Worm (Caenorhabditis elegans) whole organism, L1 larva: ENCODE results near the gene T02G5.15.

ENCODE experiments used
- ceh-82 ChIP-seq, 3 experiments: fragments of 150-350 bp in 1 of 3; sonication (generic microtip) in 2 of 3; optimal IDR thresholded peaks; 2 replicates each; lab custom pipeline; 2014 to 2017; ENCODE audit warnings: missing biosample characterization in 3 of 3, missing genetic modification characterization in 3 of 3
- efl-1 ChIP-seq, 4 experiments: fragments of 150-350 bp; optimal IDR thresholded peaks in 3 of 4; peaks in 1 of 4; 1 replicate in 1 of 4; 2 replicates in 3 of 4; lab custom pipeline; 2014; ENCODE audit warnings: missing biosample characterization in 2 of 4, missing genetic modification characterization in 2 of 4, missing genetic modification reagents in 2 of 4
- fkh-4 ChIP-seq: sonication (generic microtip); optimal IDR thresholded peaks from 2 replicates; lab custom pipeline; 2016; ENCODE audit warnings: missing compliant biosample characterization, missing genetic modification characterization, borderline replicate concordance
- jun-1 ChIP-seq: fragments of 150-350 bp; optimal IDR thresholded peaks from 2 replicates; lab custom pipeline; 2014; ENCODE audit warnings: missing biosample characterization, missing genetic modification reagents, missing genetic modification characterization
- lin-15B ChIP-seq: fragments of 150-350 bp; sonication (generic microtip); optimal IDR thresholded peaks from 3 replicates; lab custom pipeline; 2014; ENCODE audit warnings: missing biosample characterization, missing genetic modification characterization
- lin-39 ChIP-seq: fragments of 150-350 bp; optimal IDR thresholded peaks from 2 replicates; lab custom pipeline; 2014; ENCODE audit warnings: missing biosample characterization, missing genetic modification reagents, missing genetic modification characterization
- pqm-1 ChIP-seq: sonication (generic microtip); optimal IDR thresholded peaks from 3 replicates; lab custom pipeline; 2017; ENCODE audit warnings: missing biosample characterization, missing genetic modification characterization
- skn-1 ChIP-seq: fragments of 150-350 bp; optimal IDR thresholded peaks from 2 replicates; lab custom pipeline; 2014; ENCODE audit warnings: missing biosample characterization, missing genetic modification characterization
- sox-4 ChIP-seq: sonication (generic microtip); optimal IDR thresholded peaks from 2 replicates; lab custom pipeline; 2016; ENCODE audit warnings: missing genetic modification characterization, missing compliant biosample characterization
- unc-130 ChIP-seq: fragments of 150-350 bp; optimal IDR thresholded peaks from 2 replicates; lab custom pipeline; 2017; ENCODE audit warnings: missing biosample characterization, missing genetic modification characterization, inconsistent platforms
- unc-86 ChIP-seq: sonication (generic microtip); optimal IDR thresholded peaks from 2 replicates; lab custom pipeline; 2016; ENCODE audit warnings: missing genetic modification characterization, missing compliant biosample characterization
- ztf-11 ChIP-seq, 2 experiments: sonication (generic microtip); optimal IDR thresholded peaks; 2 replicates each; lab custom pipeline; 2016 to 2017; ENCODE audit warnings: missing genetic modification characterization in 2 of 2, missing biosample characterization in 1 of 2, missing compliant biosample characterization in 1 of 2

- TF ChIP-seq skn-1 (tag; lab: Kevin White, UChicago) (peak; percentile 57), efl-1 (optimal IDR thresholded peaks at IDR 0.05; lab: Kevin White, UChicago) (peak in 1 of 2 experiments; percentile 28), efl-1 (GFP tag; optimal IDR thresholded peaks at IDR 0.05 in 1 of 2; lab: Kevin White, UChicago) (peak; percentile 7 to 87), unc-130 (tag; lab: Kevin White, UChicago) (no peak), ceh-82 (tag; optimal IDR thresholded peaks at IDR 0.05; lab: Kevin White, UChicago) (no peak), sox-4 (tag; lab: Kevin White, UChicago) (no peak), ztf-11 (tag; optimal IDR thresholded peaks at IDR 0.05; lab: Kevin White, UChicago) (no peak), lin-15B (no peak), jun-1 (no peak), lin-39 (tag; lab: Kevin White, UChicago) (no peak), fkh-4 (tag; lab: Kevin White, UChicago) (no peak), unc-86 (tag; lab: Kevin White, UChicago) (no peak), pqm-1 (tag; lab: Kevin White, UChicago) (no peak)
Measured at ce11 chrII:7059274-7059757, 24.8 kb upstream of the T02G5.15 start.
